Worm (Caenorhabditis elegans): ENCODE results near the gene C05D12.1.
A peak's percentile ranks its signal among the peaks of the same experiment; 100 is the strongest.
"Not testable (repeated sequence)": the region's sequence is repeated elsewhere in the genome, so short reads cannot be mapped to it uniquely, and the experiment has no call there.

Gene C05D12.1

ce11 chrII:11443128-11443527 is 27.6 kb upstream of the C05D12.1 start:
- no peak for TF ChIP-seq ref-2 (tag; optimal IDR thresholded peaks at IDR 0.05)
- no peak for TF ChIP-seq pat-9 (tag; optimal IDR thresholded peaks at IDR 0.05)
- no peak for TF ChIP-seq C38D4.7 (GFP tag; optimal IDR thresholded peaks at IDR 0.05)
- TF ChIP-seq hlh-6 (tag; optimal IDR thresholded peaks at IDR 0.05): peak; percentile 23
- TF ChIP-seq unc-42 (tag; optimal IDR thresholded peaks at IDR 0.05): no peak
- TF ChIP-seq ceh-2 (tag; optimal IDR thresholded peaks at IDR 0.05): no peak
- TF ChIP-seq C08G9.2 (tag; optimal IDR thresholded peaks at IDR 0.05): peak; percentile 8
- no peak for TF ChIP-seq pha-2 (tag; optimal IDR thresholded peaks at IDR 0.05)

ce11 chrII:11442425-11442824 is 26.9 kb upstream of the C05D12.1 start, which contains the start of gene ebp-2:
Gene ebp-2 (plus strand): TSS chrII:11442725.
- not testable (repeated sequence) for TF ChIP-seq C08G9.2 (tag; optimal IDR thresholded peaks at IDR 0.05); dve-1 (tag; optimal IDR thresholded peaks at IDR 0.05); hlh-13 (GFP tag; optimal IDR thresholded peaks at IDR 0.05)

ce11 chrII:11440265-11440664 is 24.7 kb upstream of the C05D12.1 start, which contains the start of gene VW02B12L.2:
Gene VW02B12L.2 (minus strand): TSS chrII:11440329.
- no peak for TF ChIP-seq sox-4 (tag; optimal IDR thresholded peaks at IDR 0.05)
- TF ChIP-seq unc-42 (tag; optimal IDR thresholded peaks at IDR 0.05): peak; percentile 93

- TF ChIP-seq ceh-6 (GFP tag; optimal IDR thresholded peaks at IDR 0.05) (no peak), ceh-19 (GFP tag; optimal IDR thresholded peaks at IDR 0.05) (no peak), fkh-10 (GFP tag; optimal IDR thresholded peaks at IDR 0.05) (no peak)
Measured at ce11 chrII:11438417-11438816, 22.8 kb upstream of the C05D12.1 start, which contains the start of gene vha-6. Gene vha-6 (minus strand): TSS chrII:11438452.

- TF ChIP-seq sox-4 (tag; optimal IDR thresholded peaks at IDR 0.05) (no peak), ref-2 (tag; optimal IDR thresholded peaks at IDR 0.05) (no peak), hlh-6 (tag; optimal IDR thresholded peaks at IDR 0.05) (no peak)
Measured at ce11 chrII:11433942-11434341, 18.4 kb upstream of the C05D12.1 start, which contains the start of gene C05D12.5. Gene C05D12.5 (plus strand): TSS chrII:11434242.

- no peak for TF ChIP-seq sox-2 (GFP tag; IDR thresholded peaks at IDR 0.05)
- no peak for TF ChIP-seq ets-4 (tag; optimal IDR thresholded peaks at IDR 0.05)
Measured at ce11 chrII:11431584-11431983, 16.0 kb upstream of the C05D12.1 start, which contains the start of gene C05D12.4. Gene C05D12.4 (plus strand): TSS chrII:11431884.

- TF ChIP-seq zip-5 (tag; optimal IDR thresholded peaks at IDR 0.05) (no peak), pag-3 (tag; optimal IDR thresholded peaks at IDR 0.05; ENCODE audit: borderline replicate concordance) (no peak), nhr-232 (tag; optimal IDR thresholded peaks at IDR 0.05) (no peak), ceh-34 (tag; optimal IDR thresholded peaks at IDR 0.05) (no peak), ceh-31 (tag; optimal IDR thresholded peaks at IDR 0.05) (no peak), mec-3 (tag; optimal IDR thresholded peaks at IDR 0.05; ENCODE audit: borderline replicate concordance) (no peak), nfya-1 (tag; optimal IDR thresholded peaks at IDR 0.05) (no peak), ahr-1 (tag; optimal IDR thresholded peaks at IDR 0.05) (no peak), tbx-2 (tag; optimal IDR thresholded peaks at IDR 0.05) (no peak), sdc-2 (tag; optimal IDR thresholded peaks at IDR 0.05) (no peak)
Measured at ce11 chrII:11428599-11428998, 13.0 kb upstream of the C05D12.1 start.

- TF ChIP-seq pha-4 (tag; optimal IDR thresholded peaks at IDR 0.05) (no peak), ttx-3 (tag; optimal IDR thresholded peaks at IDR 0.05) (no peak), rnt-1 (tag; optimal IDR thresholded peaks at IDR 0.05) (no peak), pros-1 (tag; optimal IDR thresholded peaks at IDR 0.05) (no peak), elt-2 (tag; optimal IDR thresholded peaks at IDR 0.05) (no peak), ceh-18 (tag; optimal IDR thresholded peaks at IDR 0.05) (no peak), nhr-232 (tag; optimal IDR thresholded peaks at IDR 0.05) (no peak), nhr-11 (tag; optimal IDR thresholded peaks at IDR 0.05) (no peak)
Measured at ce11 chrII:11427322-11427721, 11.8 kb upstream of the C05D12.1 start.
